Worm (Caenorhabditis elegans): Measurements from ENCODE around the gene bath-15.

The bath-15 gene

ce11 chrIII:7775983-7776440, at the start of gene bath-15:
TSS of gene bath-15 (minus strand) at chrIII:7776033.
- TF ChIP-seq tab-1 (GFP tag; IDR thresholded peaks at IDR 0.05) (no peak), klf-2 (GFP tag; conservative IDR thresholded peaks at IDR 0.05) (no peak), flt-1 (GFP tag; IDR thresholded peaks at IDR 0.05) (no peak), T22C8.4 (GFP tag; IDR thresholded peaks at IDR 0.05) (no peak), ref-1 (GFP tag; conservative IDR thresholded peaks at IDR 0.05) (no peak), med-1 (GFP tag; optimal IDR thresholded peaks at IDR 0.05; ENCODE audit: insufficient read depth) (no peak), ztf-23 (GFP tag; IDR thresholded peaks at IDR 0.05) (no peak), cog-1 (tag; optimal IDR thresholded peaks at IDR 0.05) (no peak), ztf-29 (GFP tag; IDR thresholded peaks at IDR 0.05) (no peak)

- TF ChIP-seq flt-1 (GFP tag; IDR thresholded peaks at IDR 0.05) = peak; percentile 56; the same call in 1 of the 2 replicates
- TF ChIP-seq klf-2 (GFP tag; conservative IDR thresholded peaks at IDR 0.05) = no peak
These were observed 48.2 kb upstream of the bath-15 start for ce11 chrIII:7824041-7824440.

DNA sequence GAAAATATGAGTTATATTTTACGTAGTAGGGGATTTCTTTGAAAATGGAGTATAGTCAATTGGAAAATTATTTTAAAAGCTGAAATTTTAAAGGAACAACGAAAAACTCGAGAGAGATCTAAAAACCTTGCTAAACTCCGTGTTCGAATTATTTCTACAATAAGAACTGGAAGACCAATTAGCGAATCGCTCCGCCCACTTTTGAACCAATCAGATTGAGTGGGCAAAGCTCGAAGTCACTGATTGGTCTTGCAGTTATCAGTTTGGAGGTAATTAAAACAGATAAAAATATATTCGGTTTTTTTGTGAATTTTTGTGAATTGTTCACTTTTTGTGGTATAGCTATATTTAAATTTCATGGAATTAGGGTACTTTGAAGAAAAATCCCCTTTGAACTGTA, 47.5 kb upstream of the bath-15 start:
- no peak for TF ChIP-seq T22C8.4 (GFP tag; IDR thresholded peaks at IDR 0.05)
- TF ChIP-seq ztf-29 (GFP tag; IDR thresholded peaks at IDR 0.05) = no peak
- no peak for TF ChIP-seq klf-2 (GFP tag; conservative IDR thresholded peaks at IDR 0.05)
- no peak for TF ChIP-seq med-1 (GFP tag; optimal IDR thresholded peaks at IDR 0.05; ENCODE audit: insufficient read depth)
- no peak for TF ChIP-seq flt-1 (GFP tag; IDR thresholded peaks at IDR 0.05)
- no peak for TF ChIP-seq tab-1 (GFP tag; IDR thresholded peaks at IDR 0.05)
- TF ChIP-seq ref-1 (GFP tag; conservative IDR thresholded peaks at IDR 0.05) = no peak
- no peak for TF ChIP-seq cog-1 (tag; optimal IDR thresholded peaks at IDR 0.05)
- no peak for TF ChIP-seq ztf-23 (GFP tag; IDR thresholded peaks at IDR 0.05)

- TF ChIP-seq ref-1 (GFP tag; conservative IDR thresholded peaks at IDR 0.05) (no peak), flt-1 (GFP tag; IDR thresholded peaks at IDR 0.05) (no peak), med-1 (GFP tag; optimal IDR thresholded peaks at IDR 0.05; ENCODE audit: insufficient read depth) (no peak), T22C8.4 (GFP tag; IDR thresholded peaks at IDR 0.05) (no peak), cog-1 (tag; optimal IDR thresholded peaks at IDR 0.05) (no peak), ztf-29 (GFP tag; IDR thresholded peaks at IDR 0.05) (no peak), klf-2 (GFP tag; conservative IDR thresholded peaks at IDR 0.05) (no peak), tab-1 (GFP tag; IDR thresholded peaks at IDR 0.05) (no peak), ztf-23 (GFP tag; IDR thresholded peaks at IDR 0.05) (no peak)
These were observed 44.0 kb upstream of the bath-15 start for ce11 chrIII:7819866-7820265.

DNA sequence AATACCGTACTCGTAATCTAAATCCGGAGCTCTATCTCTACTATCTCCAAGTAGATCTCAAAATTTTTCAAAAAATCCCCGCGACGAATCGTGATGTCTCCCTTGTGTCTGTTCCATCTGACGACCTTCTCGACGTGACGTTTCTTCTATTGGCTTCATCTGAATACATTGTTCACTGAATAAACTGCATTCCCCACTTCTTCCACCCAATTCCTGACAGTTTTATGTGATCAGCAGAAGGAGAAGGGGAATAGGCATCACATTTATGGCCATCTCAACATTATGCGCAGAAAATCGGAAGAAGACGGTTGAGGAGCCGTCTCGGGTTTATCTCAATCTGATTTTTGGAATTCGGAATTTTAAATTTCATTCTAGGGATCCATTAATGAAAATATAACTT, 43.1 kb upstream of the bath-15 start:
- TF ChIP-seq flt-1 (GFP tag; IDR thresholded peaks at IDR 0.05) (no peak), ztf-29 (GFP tag; IDR thresholded peaks at IDR 0.05) (no peak), ztf-23 (GFP tag; IDR thresholded peaks at IDR 0.05) (no peak), med-1 (GFP tag; optimal IDR thresholded peaks at IDR 0.05; ENCODE audit: insufficient read depth) (no peak), cog-1 (tag; optimal IDR thresholded peaks at IDR 0.05) (no peak), tab-1 (GFP tag; IDR thresholded peaks at IDR 0.05) (no peak), T22C8.4 (GFP tag; IDR thresholded peaks at IDR 0.05) (no peak), ref-1 (GFP tag; conservative IDR thresholded peaks at IDR 0.05) (no peak), klf-2 (GFP tag; conservative IDR thresholded peaks at IDR 0.05) (no peak)

- no peak for TF ChIP-seq ztf-23 (GFP tag; IDR thresholded peaks at IDR 0.05)
- TF ChIP-seq flt-1 (GFP tag; IDR thresholded peaks at IDR 0.05) = no peak
- no peak for TF ChIP-seq tab-1 (GFP tag; IDR thresholded peaks at IDR 0.05)
- no peak for TF ChIP-seq klf-2 (GFP tag; conservative IDR thresholded peaks at IDR 0.05)
- no peak for TF ChIP-seq ref-1 (GFP tag; conservative IDR thresholded peaks at IDR 0.05)
- TF ChIP-seq ztf-29 (GFP tag; IDR thresholded peaks at IDR 0.05) = no peak
- TF ChIP-seq med-1 (GFP tag; optimal IDR thresholded peaks at IDR 0.05; ENCODE audit: insufficient read depth) = no peak
- TF ChIP-seq T22C8.4 (GFP tag; IDR thresholded peaks at IDR 0.05) = no peak
- TF ChIP-seq cog-1 (tag; optimal IDR thresholded peaks at IDR 0.05) = no peak
These were observed 40.6 kb upstream of the bath-15 start for ce11 chrIII:7816463-7816862.

ce11 chrIII:7815571-7816348, 39.9 kb upstream of the bath-15 start:
- TF ChIP-seq ref-1 (GFP tag; conservative IDR thresholded peaks at IDR 0.05) = no peak
- no peak for TF ChIP-seq klf-2 (GFP tag; conservative IDR thresholded peaks at IDR 0.05)

DNA sequence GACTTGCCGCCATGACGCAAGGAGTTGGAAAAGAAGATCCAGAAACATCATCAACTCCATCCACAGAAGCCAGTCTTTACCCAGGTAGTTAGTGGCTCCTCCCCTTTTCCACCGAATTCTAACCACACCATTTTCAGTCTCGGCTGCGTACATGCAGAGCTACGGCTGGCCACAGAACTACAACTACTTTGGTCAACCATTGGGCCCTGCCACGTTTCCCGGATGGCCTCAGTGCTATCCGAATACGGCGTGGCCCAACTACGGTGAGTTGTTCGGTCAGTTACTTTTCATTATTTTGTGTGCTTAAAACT, 39.2 kb upstream of the bath-15 start:
- TF ChIP-seq T22C8.4 (GFP tag; IDR thresholded peaks at IDR 0.05) (no peak), ref-1 (GFP tag; conservative IDR thresholded peaks at IDR 0.05) (no peak), ztf-29 (GFP tag; IDR thresholded peaks at IDR 0.05) (no peak)

- no peak for TF ChIP-seq ztf-29 (GFP tag; IDR thresholded peaks at IDR 0.05)
- TF ChIP-seq ztf-23 (GFP tag; IDR thresholded peaks at IDR 0.05) = no peak
- no peak for TF ChIP-seq cog-1 (tag; optimal IDR thresholded peaks at IDR 0.05)
- no peak for TF ChIP-seq tab-1 (GFP tag; IDR thresholded peaks at IDR 0.05)
- TF ChIP-seq ref-1 (GFP tag; conservative IDR thresholded peaks at IDR 0.05) = no peak
- no peak for TF ChIP-seq klf-2 (GFP tag; conservative IDR thresholded peaks at IDR 0.05)
- no peak for TF ChIP-seq T22C8.4 (GFP tag; IDR thresholded peaks at IDR 0.05)
- TF ChIP-seq flt-1 (GFP tag; IDR thresholded peaks at IDR 0.05) = no peak
These were observed 38.6 kb upstream of the bath-15 start, which contains the start of gene egl-5 for ce11 chrIII:7814159-7815055. TSS of gene egl-5 (plus strand) at chrIII:7814374.

Measured in whole organism, midembryonic.